Worm (Caenorhabditis elegans): ENCODE measurements around the gene F49F1.11.

- TF ChIP-seq ztf-11 (tag; optimal IDR thresholded peaks at IDR 0.05) (no peak), nhr-28 (tag; optimal IDR thresholded peaks at IDR 0.05) (no peak), mes-2 (tag; optimal IDR thresholded peaks at IDR 0.05; ENCODE audit: poor library complexity, severe bottlenecking) (no peak), ceh-82 (tag; optimal IDR thresholded peaks at IDR 0.05) (no peak), zfp-3 (GFP tag; conservative IDR thresholded peaks at IDR 0.05) (no peak), hmg-1.1 (GFP tag; IDR thresholded peaks at IDR 0.05) (no peak), egl-27 (tag; optimal IDR thresholded peaks at IDR 0.05) (no peak), jun-1 (tag; optimal IDR thresholded peaks at IDR 0.05) (no peak), mep-1 (tag; optimal IDR thresholded peaks at IDR 0.05) (no peak)
These were observed 23.8 kb downstream of the F49F1.11 start, which contains the start of gene drd-50 for ce11 chrIV:4117432-4117831.

All from whole organism, L4 larva.